Fruit fly (Drosophila melanogaster): ENCODE data around the gene CG15330.

Gene CG15330

DNA sequence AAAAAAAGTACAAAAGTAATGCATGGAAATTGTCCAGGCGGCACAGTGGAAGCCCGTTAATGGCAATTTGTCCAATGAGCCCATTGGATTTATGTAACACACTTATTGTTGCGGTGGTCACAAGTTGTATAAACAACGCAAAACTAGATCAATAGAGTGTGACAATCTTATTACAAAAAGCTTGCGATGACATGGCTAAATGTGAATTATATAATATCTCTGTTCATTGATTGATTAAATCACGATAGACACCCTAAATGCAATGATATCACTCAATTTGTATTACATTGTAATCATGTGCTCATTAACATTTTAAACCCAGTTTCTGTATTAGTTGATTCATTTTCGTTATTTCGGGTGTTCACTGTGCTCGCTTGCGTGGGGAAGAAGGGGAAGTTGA, 22.2 kb downstream of the CG15330 start:
- TF ChIP-seq h (optimal IDR thresholded peaks at IDR 0.05) (no peak), ttk (optimal IDR thresholded peaks at IDR 0.05) (no peak), psq (optimal IDR thresholded peaks at IDR 0.05) (no peak), Sin3A (optimal IDR thresholded peaks at IDR 0.05) (no peak), Myc (optimal IDR thresholded peaks at IDR 0.05) (no peak)

DNA sequence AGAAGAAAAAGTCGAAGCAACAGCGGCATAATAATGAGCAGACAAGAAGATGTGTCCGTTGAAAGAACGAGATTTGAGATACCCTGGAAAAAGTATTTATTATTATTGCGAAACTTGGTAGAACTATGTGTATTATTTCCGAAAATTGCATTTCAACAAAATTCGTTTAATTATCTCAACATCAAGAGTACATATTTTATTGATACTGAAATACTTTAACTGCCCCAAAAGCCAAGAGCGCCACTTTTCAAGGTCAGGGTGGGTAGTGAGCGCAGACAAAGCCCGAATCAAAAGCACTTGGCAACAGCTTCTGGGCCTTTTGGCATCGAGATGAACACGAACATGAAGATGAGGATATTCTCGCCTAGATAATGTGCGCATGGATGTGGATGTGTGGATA, 23.3 kb downstream of the CG15330 start:
- TF ChIP-seq Myc (optimal IDR thresholded peaks at IDR 0.05) (no peak), h (optimal IDR thresholded peaks at IDR 0.05) (no peak), psq (optimal IDR thresholded peaks at IDR 0.05) (no peak), insv (optimal IDR thresholded peaks at IDR 0.05) (no peak), ttk (optimal IDR thresholded peaks at IDR 0.05) (no peak), Sin3A (optimal IDR thresholded peaks at IDR 0.05) (no peak)

DNA sequence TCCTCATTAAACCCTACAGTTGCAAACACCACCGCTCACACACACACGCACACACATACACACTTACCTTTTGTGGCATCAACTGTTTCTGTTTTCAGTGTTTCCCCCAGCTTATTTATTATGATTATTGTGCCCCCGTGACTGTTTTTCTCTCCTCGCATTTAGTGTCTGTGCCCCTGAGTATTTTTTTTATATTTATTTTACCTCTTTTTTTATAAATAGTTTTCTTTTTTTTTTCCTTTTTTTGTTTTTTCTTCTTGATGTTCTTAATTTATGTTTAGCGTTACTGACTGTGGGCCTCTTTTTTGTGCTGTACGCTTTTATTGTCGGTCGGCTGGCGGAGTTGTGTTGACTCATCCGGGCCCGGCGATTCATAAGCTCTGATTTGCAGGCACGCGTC, 24.9 kb downstream of the CG15330 start:
- TF ChIP-seq insv (optimal IDR thresholded peaks at IDR 0.05): no peak
- no peak for TF ChIP-seq ttk (optimal IDR thresholded peaks at IDR 0.05)
- TF ChIP-seq psq (optimal IDR thresholded peaks at IDR 0.05): no peak
- no peak for TF ChIP-seq h (optimal IDR thresholded peaks at IDR 0.05)
- TF ChIP-seq Sin3A (optimal IDR thresholded peaks at IDR 0.05): no peak
- TF ChIP-seq Myc (optimal IDR thresholded peaks at IDR 0.05): no peak

DNA sequence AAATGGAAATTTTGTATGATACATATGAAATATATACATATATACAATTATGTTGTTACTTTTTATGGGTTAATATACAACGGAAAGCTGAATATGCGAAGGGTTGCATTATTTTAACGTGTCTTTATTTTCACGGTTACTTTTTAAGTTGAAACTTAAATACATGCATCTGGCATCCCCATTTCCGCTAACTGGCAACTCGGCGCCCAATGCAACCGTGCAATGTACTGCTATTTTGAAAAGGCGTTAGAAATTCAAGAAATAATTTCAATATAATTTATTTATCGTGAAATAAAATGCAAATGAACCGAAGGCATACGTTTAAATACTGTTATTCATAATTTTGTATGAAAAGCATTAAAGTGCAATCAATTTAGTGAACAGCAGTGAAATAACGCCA, 30.7 kb downstream of the CG15330 start:
- TF ChIP-seq h (optimal IDR thresholded peaks at IDR 0.05) (no peak), Myc (optimal IDR thresholded peaks at IDR 0.05) (no peak), insv (optimal IDR thresholded peaks at IDR 0.05) (no peak), Sin3A (optimal IDR thresholded peaks at IDR 0.05) (no peak), psq (optimal IDR thresholded peaks at IDR 0.05) (no peak), ttk (optimal IDR thresholded peaks at IDR 0.05) (no peak)

DNA sequence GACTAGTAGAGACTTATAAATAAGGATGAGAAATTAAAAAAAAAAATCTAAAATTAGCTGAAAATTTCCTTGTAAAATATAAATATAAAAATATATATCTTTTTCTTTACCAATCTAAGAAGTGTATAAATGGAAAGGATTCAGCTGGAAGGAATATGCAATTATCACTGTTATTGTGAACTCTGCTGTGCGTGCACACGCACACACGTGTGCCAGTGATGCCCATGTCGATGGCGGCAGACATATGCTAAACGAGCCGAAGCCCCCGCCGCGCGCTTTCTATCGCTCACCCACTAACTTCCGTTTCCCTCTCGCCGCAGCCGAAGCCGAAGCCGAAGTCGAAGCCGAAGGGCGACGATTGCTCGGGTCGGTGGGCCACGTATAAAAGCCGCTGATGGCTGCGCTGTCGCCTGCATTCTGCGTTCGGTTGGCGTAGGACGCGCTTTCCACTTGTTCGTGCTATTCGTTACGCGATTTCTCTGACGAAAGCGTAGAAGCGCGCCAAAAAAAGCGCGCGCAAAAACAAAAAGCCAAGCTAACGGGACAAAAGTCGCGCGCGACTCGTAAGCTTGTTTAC, 39.4 kb downstream of the CG15330 start, which contains the start of gene Tbh:
Tbh (plus strand) TSS at position 527 of the 577 bp plus-strand sequence.
- TF ChIP-seq psq (optimal IDR thresholded peaks at IDR 0.05) (no peak), ttk (optimal IDR thresholded peaks at IDR 0.05) (no peak), Sin3A (optimal IDR thresholded peaks at IDR 0.05) (no peak), h (optimal IDR thresholded peaks at IDR 0.05) (no peak), insv (optimal IDR thresholded peaks at IDR 0.05) (no peak), Myc (optimal IDR thresholded peaks at IDR 0.05) (no peak)

Data from Kc167 (cell line).